Worm (Caenorhabditis elegans) whole organism, L1 larva: ENCODE measurements around the gene ndx-3.

Source experiments
- C04F5.9 ChIP-seq: sonication (generic microtip); optimal IDR thresholded peaks from 2 replicates; lab custom pipeline; 2016; ENCODE audit warnings: missing genetic modification characterization, missing compliant biosample characterization
- F16B12.6 ChIP-seq: fragments of 150-350 bp; optimal IDR thresholded peaks from 2 replicates; lab custom pipeline; 2014; ENCODE audit warnings: missing biosample characterization, missing genetic modification characterization
- aha-1 ChIP-seq: fragments of 150-350 bp; optimal IDR thresholded peaks from 2 replicates; lab custom pipeline; 2014; ENCODE audit warnings: missing biosample characterization, missing genetic modification characterization
- alr-1 ChIP-seq: fragments of 200-800 bp; sonication (Bioruptor generic); optimal IDR thresholded peaks from 2 replicates; lab custom pipeline; 2018; ENCODE audit warnings: borderline replicate concordance, mild to moderate bottlenecking, missing genetic modification characterization, missing compliant biosample characterization
- ama-1 ChIP-seq: fragments of 150-350 bp; optimal IDR thresholded peaks from 2 replicates; lab custom pipeline; 2014
- blmp-1 ChIP-seq: fragments of 150-350 bp; optimal IDR thresholded peaks from 2 replicates; lab custom pipeline; 2014; ENCODE audit warnings: missing biosample characterization, missing genetic modification characterization
- ceh-82 ChIP-seq, 3 experiments: fragments of 150-350 bp in 1 of 3; sonication (generic microtip) in 2 of 3; optimal IDR thresholded peaks; 2 replicates each; lab custom pipeline; 2014 to 2017; ENCODE audit warnings: missing biosample characterization in 3 of 3, missing genetic modification characterization in 3 of 3
- ceh-90 ChIP-seq: sonication (generic microtip); optimal IDR thresholded peaks from 2 replicates; lab custom pipeline; 2016; ENCODE audit warnings: missing genetic modification characterization, missing compliant biosample characterization
- ces-1 ChIP-seq: fragments of 150-350 bp; optimal IDR thresholded peaks from 2 replicates; lab custom pipeline; 2014; ENCODE audit warnings: missing biosample characterization, missing genetic modification reagents, missing genetic modification characterization
- efl-3 ChIP-seq: fragments of 200-800 bp; sonication (Bioruptor generic); optimal IDR thresholded peaks from 2 replicates; lab custom pipeline; 2018; ENCODE audit warnings: mild to moderate bottlenecking, missing genetic modification characterization, missing compliant biosample characterization
- elt-2 ChIP-seq: sonication (generic microtip); optimal IDR thresholded peaks from 2 replicates; lab custom pipeline; 2016; ENCODE audit warnings: missing genetic modification characterization, mild to moderate bottlenecking, inconsistent platforms, missing compliant biosample characterization, missing genetic modification reagents
- elt-3 ChIP-seq, 6 experiments: fragments of 150-350 bp in 1 of 6; sonication (generic microtip); optimal IDR thresholded peaks; 2 replicates each; lab custom pipeline; 2017 to 2018; ENCODE audit warnings: missing biosample characterization in 6 of 6, missing genetic modification characterization in 6 of 6, inconsistent platforms in 1 of 6
- fkh-10 ChIP-seq: sonication (generic microtip); optimal IDR thresholded peaks from 2 replicates; lab custom pipeline; 2017; ENCODE audit warnings: missing biosample characterization, missing genetic modification reagents, missing genetic modification characterization
- fos-1 ChIP-seq: fragments of 150-350 bp; optimal IDR thresholded peaks from 2 replicates; lab custom pipeline; 2014; ENCODE audit warnings: missing biosample characterization, missing genetic modification characterization
- grh-1 ChIP-seq: fragments of 200-800 bp; sonication (Bioruptor generic); IDR thresholded peaks from 2 replicates; pipeline ENCODE4 v1.3.6; 2022; ENCODE audit warnings: missing genetic modification reagents, missing genetic modification characterization, missing compliant biosample characterization
- hpl-2 ChIP-seq: fragments of 150-350 bp; optimal IDR thresholded peaks from 2 replicates; lab custom pipeline; 2014; ENCODE audit warnings: missing biosample characterization, missing genetic modification reagents, missing genetic modification characterization
- irx-1 ChIP-seq: sonication (generic microtip); optimal IDR thresholded peaks from 2 replicates; lab custom pipeline; 2016; ENCODE audit warnings: missing genetic modification characterization, missing compliant biosample characterization
- jun-1 ChIP-seq: fragments of 150-350 bp; optimal IDR thresholded peaks from 2 replicates; lab custom pipeline; 2014; ENCODE audit warnings: missing biosample characterization, missing genetic modification reagents, missing genetic modification characterization
- lin-13 ChIP-seq: fragments of 150-350 bp; optimal IDR thresholded peaks from 2 replicates; lab custom pipeline; 2014; ENCODE audit warnings: missing biosample characterization, missing genetic modification reagents, missing genetic modification characterization
- lin-14 ChIP-seq: fragments of 200-800 bp; sonication (Bioruptor generic); optimal IDR thresholded peaks from 2 replicates; lab custom pipeline; 2018; ENCODE audit warnings: mild to moderate bottlenecking, missing genetic modification characterization, moderate library complexity, missing compliant biosample characterization
- lir-3 ChIP-seq: sonication (generic microtip); optimal IDR thresholded peaks from 2 replicates; lab custom pipeline; 2016; ENCODE audit warnings: mild to moderate bottlenecking, missing genetic modification characterization, moderate library complexity, missing compliant biosample characterization; ENCODE audit not compliant: poor library complexity
- lsy-2 ChIP-seq, 2 experiments: fragments of 150-350 bp; optimal IDR thresholded peaks; 2 replicates each; lab custom pipeline; 2014; ENCODE audit warnings: missing biosample characterization in 2 of 2, missing genetic modification characterization in 2 of 2
- mab-9 ChIP-seq: fragments of 200-800 bp; sonication (Bioruptor generic); IDR thresholded peaks from 2 replicates; pipeline ENCODE4 v1.3.6; 2022; ENCODE audit warnings: missing genetic modification reagents, missing genetic modification characterization, missing compliant biosample characterization
- nhr-11 ChIP-seq: fragments of 150-350 bp; optimal IDR thresholded peaks from 2 replicates; lab custom pipeline; 2014; ENCODE audit warnings: missing biosample characterization, missing genetic modification characterization
- nhr-12 ChIP-seq: sonication (generic microtip); optimal IDR thresholded peaks from 2 replicates; lab custom pipeline; 2017; ENCODE audit warnings: missing biosample characterization, missing genetic modification characterization
- nhr-19 ChIP-seq: fragments of 200-800 bp; sonication (Bioruptor generic); conservative IDR thresholded peaks from 2 replicates; pipeline ENCODE4 v1.3.6; 2022; ENCODE audit warnings: missing genetic modification characterization, missing compliant biosample characterization
- nhr-20 ChIP-seq: sonication (generic microtip); optimal IDR thresholded peaks from 2 replicates; lab custom pipeline; 2016; ENCODE audit warnings: mild to moderate bottlenecking, missing genetic modification characterization, missing compliant biosample characterization
- nhr-76 ChIP-seq: sonication (generic microtip); optimal IDR thresholded peaks from 2 replicates; lab custom pipeline; 2017; ENCODE audit warnings: missing biosample characterization, missing genetic modification characterization
- nhr-77 ChIP-seq: fragments of 150-350 bp; optimal IDR thresholded peaks from 2 replicates; lab custom pipeline; 2014; ENCODE audit warnings: missing biosample characterization, missing genetic modification characterization
- nhr-84 ChIP-seq: sonication (generic microtip); optimal IDR thresholded peaks from 2 replicates; lab custom pipeline; 2017; ENCODE audit warnings: missing biosample characterization, missing genetic modification characterization
- nhr-90 ChIP-seq: sonication (generic microtip); optimal IDR thresholded peaks from 2 replicates; lab custom pipeline; 2016; ENCODE audit warnings: mild to moderate bottlenecking, missing genetic modification characterization, missing compliant biosample characterization; ENCODE audit not compliant: poor library complexity
- pag-3 ChIP-seq: sonication (generic microtip); optimal IDR thresholded peaks from 2 replicates; lab custom pipeline; 2017; ENCODE audit warnings: missing genetic modification characterization, mild to moderate bottlenecking, missing compliant biosample characterization, antibody characterized with exemption, borderline replicate concordance; ENCODE audit not compliant: insufficient read depth
- pax-3 ChIP-seq: fragments of 200-800 bp; sonication (Bioruptor generic); optimal IDR thresholded peaks from 2 replicates; lab custom pipeline; 2018; ENCODE audit warnings: mild to moderate bottlenecking, missing genetic modification characterization, moderate library complexity, missing compliant biosample characterization
- snu-23 ChIP-seq: sonication (generic microtip); optimal IDR thresholded peaks from 2 replicates; lab custom pipeline; 2016; ENCODE audit warnings: missing genetic modification characterization, missing compliant biosample characterization
- sox-4 ChIP-seq: sonication (generic microtip); optimal IDR thresholded peaks from 2 replicates; lab custom pipeline; 2016; ENCODE audit warnings: missing genetic modification characterization, missing compliant biosample characterization
- tbx-2 ChIP-seq: sonication (generic microtip); optimal IDR thresholded peaks from 2 replicates; lab custom pipeline; 2016; ENCODE audit warnings: missing genetic modification characterization, missing compliant biosample characterization
- tlp-1 ChIP-seq: fragments of 150-350 bp; optimal IDR thresholded peaks from 2 replicates; lab custom pipeline; 2014; ENCODE audit warnings: missing biosample characterization, missing genetic modification characterization
- unc-130 ChIP-seq: fragments of 150-350 bp; optimal IDR thresholded peaks from 2 replicates; lab custom pipeline; 2017; ENCODE audit warnings: missing biosample characterization, missing genetic modification characterization, inconsistent platforms
- unc-62 ChIP-seq: fragments of 150-350 bp; optimal IDR thresholded peaks from 2 replicates; lab custom pipeline; 2014; ENCODE audit warnings: missing biosample characterization, missing genetic modification reagents, missing genetic modification characterization
- unc-86 ChIP-seq: sonication (generic microtip); optimal IDR thresholded peaks from 2 replicates; lab custom pipeline; 2016; ENCODE audit warnings: missing genetic modification characterization, missing compliant biosample characterization
- unc-98 ChIP-seq: fragments of 200-800 bp; sonication (Bioruptor generic); IDR thresholded peaks from 2 replicates; pipeline ENCODE4 v1.3.6; 2022; ENCODE audit warnings: missing genetic modification characterization, missing compliant biosample characterization
- vab-15 ChIP-seq: sonication (generic microtip); optimal IDR thresholded peaks from 2 replicates; lab custom pipeline; 2017; ENCODE audit warnings: missing genotype, mild to moderate bottlenecking, missing genetic modification characterization, missing compliant biosample characterization
- xbp-1 ChIP-seq: sonication (generic microtip); optimal IDR thresholded peaks from 2 replicates; lab custom pipeline; 2016; ENCODE audit warnings: missing genetic modification characterization, missing compliant biosample characterization
- ztf-11 ChIP-seq, 2 experiments: sonication (generic microtip); optimal IDR thresholded peaks; 2 replicates each; lab custom pipeline; 2016 to 2017; ENCODE audit warnings: missing genetic modification characterization in 2 of 2, missing biosample characterization in 1 of 2, missing compliant biosample characterization in 1 of 2

ndx-3 gene

ce11 chrII:4942397-4942796 lies 11.0 kb upstream of the ndx-3 start (continued):
- no peak for TF ChIP-seq jun-1 (tag; lab: Kevin White, UChicago)
- no peak for TF ChIP-seq unc-86 (tag; lab: Kevin White, UChicago)
- TF ChIP-seq F16B12.6 (tag; lab: Kevin White, UChicago): no peak
- TF ChIP-seq nhr-90 (tag; lab: Kevin White, UChicago): peak; percentile 55
- TF ChIP-seq ceh-90: no peak
- no peak for TF ChIP-seq blmp-1 (tag; lab: Kevin White, UChicago)
- no peak for TF ChIP-seq pag-3 (tag; lab: Kevin White, UChicago)
- TF ChIP-seq ceh-82 (tag; optimal IDR thresholded peaks at IDR 0.05; lab: Kevin White, UChicago): peak in 2 of 3 experiments; percentile 16 to 23
- peak; percentile 66 for TF ChIP-seq snu-23 (GFP tag; lab: Kevin White, UChicago)
- TF ChIP-seq sox-4: no peak
- TF ChIP-seq unc-98 (GFP tag; lab: Robert Waterston, UW): no peak
- TF ChIP-seq ztf-11 (tag; optimal IDR thresholded peaks at IDR 0.05; lab: Kevin White, UChicago): no peak
- TF ChIP-seq lsy-2 (tag; optimal IDR thresholded peaks at IDR 0.05; lab: Kevin White, UChicago): peak; percentile 6 to 28
- TF ChIP-seq nhr-11 (tag; lab: Kevin White, UChicago): no peak
- TF ChIP-seq lin-14: peak; percentile 25
- no peak for TF ChIP-seq fos-1 (tag; lab: Kevin White, UChicago)
- no peak for TF ChIP-seq C04F5.9 (tag; lab: Kevin White, UChicago)
- TF ChIP-seq nhr-76 (tag; lab: Kevin White, UChicago): no peak
- TF ChIP-seq vab-15 (tag; lab: Kevin White, UChicago): no peak
- no peak for TF ChIP-seq irx-1 (tag; lab: Kevin White, UChicago)
- no peak for TF ChIP-seq lin-13
- TF ChIP-seq efl-3 (GFP tag; lab: Kevin White, UChicago): peak; percentile 31
- TF ChIP-seq nhr-20: peak; percentile 40
- TF ChIP-seq alr-1 (tag; lab: Kevin White, UChicago): no peak
- no peak for TF ChIP-seq mab-9 (GFP tag; lab: Robert Waterston, UW)
- TF ChIP-seq aha-1 (tag; lab: Kevin White, UChicago): no peak
- peak; percentile 36 for TF ChIP-seq lir-3 (tag; lab: Kevin White, UChicago)
- no peak for TF ChIP-seq elt-2
- TF ChIP-seq nhr-84 (tag; lab: Kevin White, UChicago): no peak
- no peak for TF ChIP-seq unc-62 (GFP tag; lab: Kevin White, UChicago)

ce11 chrII:4942829-4943228 lies 10.6 kb upstream of the ndx-3 start:
- TF ChIP-seq hpl-2 (GFP tag; lab: Kevin White, UChicago) (no peak), fkh-10 (no peak), ces-1 (GFP tag; lab: Kevin White, UChicago) (no peak), elt-2 (peak; percentile 94), nhr-90 (tag; lab: Kevin White, UChicago) (no peak), blmp-1 (tag; lab: Kevin White, UChicago) (no peak), unc-130 (tag; lab: Kevin White, UChicago) (no peak), tlp-1 (tag; lab: Kevin White, UChicago) (peak; percentile 83), elt-3 (tag; optimal IDR thresholded peaks at IDR 0.05; lab: Kevin White, UChicago) (peak in 1 of 6 experiments; percentile 32)

- TF ChIP-seq pag-3 (tag; lab: Kevin White, UChicago) (no peak), tbx-2 (tag; lab: Kevin White, UChicago) (no peak), ama-1 (lab: Kevin White, UChicago) (no peak), xbp-1 (no peak), alr-1 (tag; lab: Kevin White, UChicago) (no peak), nhr-12 (tag; lab: Kevin White, UChicago) (no peak), pax-3 (tag; lab: Kevin White, UChicago) (no peak), nhr-20 (no peak), irx-1 (tag; lab: Kevin White, UChicago) (no peak), nhr-19 (GFP tag; lab: Robert Waterston, UW) (no peak), grh-1 (GFP tag; lab: Robert Waterston, UW) (no peak), lsy-2 (tag; optimal IDR thresholded peaks at IDR 0.05; lab: Kevin White, UChicago) (no peak), mab-9 (GFP tag; lab: Robert Waterston, UW) (no peak), nhr-77 (tag; lab: Kevin White, UChicago) (no peak)
Observed at ce11 chrII:4943849-4944248, 9.5 kb upstream of the ndx-3 start, which contains the start of gene mdt-4. mdt-4 (minus strand) TSS chrII:4943949.
